Worm (Caenorhabditis elegans) whole organism, young adult: ENCODE data around the gene R02F11.2.

ENCODE experiments used
- B0261.1 ChIP-seq: sonication (generic microtip); optimal IDR thresholded peaks from 2 replicates; lab custom pipeline; 2016; ENCODE audit warnings: mild to moderate bottlenecking, missing genetic modification characterization, moderate library complexity, missing compliant biosample characterization
- F22D6.2 ChIP-seq: sonication (generic microtip); optimal IDR thresholded peaks from 2 replicates; lab custom pipeline; 2016; ENCODE audit warnings: mild to moderate bottlenecking, missing genetic modification characterization, missing compliant biosample characterization
- F39B2.1 ChIP-seq: fragments of 200-800 bp; sonication (Bioruptor generic); IDR thresholded peaks from 2 replicates; pipeline ENCODE4 v1.3.6; 2022; ENCODE audit warnings: missing genetic modification reagents, missing genetic modification characterization, missing compliant biosample characterization
- F57A8.1 ChIP-seq: fragments of 200-800 bp; sonication (Bioruptor generic); optimal IDR thresholded peaks from 2 replicates; lab custom pipeline; 2018; ENCODE audit warnings: mild to moderate bottlenecking, missing genetic modification characterization, moderate library complexity, missing compliant biosample characterization
- Y53F4B.3 ChIP-seq: fragments of 200-800 bp; sonication (Bioruptor generic); IDR thresholded peaks from 2 replicates; pipeline ENCODE4 v1.3.6; 2022; ENCODE audit warnings: missing genetic modification reagents, missing genetic modification characterization, missing compliant biosample characterization
- bed-1 ChIP-seq: fragments of 200-800 bp; sonication (Bioruptor generic); IDR thresholded peaks from 2 replicates; pipeline ENCODE4 v1.3.6; 2022; ENCODE audit warnings: missing genetic modification reagents, missing genetic modification characterization, missing compliant biosample characterization
- bed-2 ChIP-seq: fragments of 200-800 bp; sonication (Bioruptor generic); IDR thresholded peaks from 2 replicates; pipeline ENCODE4 v1.3.6; 2022; ENCODE audit warnings: missing genetic modification reagents, missing genetic modification characterization, missing compliant biosample characterization
- cebp-2 ChIP-seq: fragments of 200-800 bp; sonication (Bioruptor generic); IDR thresholded peaks from 2 replicates; pipeline ENCODE4 v1.3.6; 2022; ENCODE audit warnings: missing genetic modification characterization, missing compliant biosample characterization
- ceh-100 ChIP-seq: fragments of 200-800 bp; sonication (Bioruptor generic); IDR thresholded peaks from 2 replicates; pipeline ENCODE4 v1.3.6; 2022; ENCODE audit warnings: missing genetic modification reagents, missing genetic modification characterization, missing compliant biosample characterization
- ceh-27 ChIP-seq: fragments of 200-800 bp; sonication (Bioruptor generic); optimal IDR thresholded peaks from 2 replicates; lab custom pipeline; 2018; ENCODE audit warnings: mild to moderate bottlenecking, missing genetic modification characterization, moderate library complexity, missing compliant biosample characterization
- ceh-40 ChIP-seq: fragments of 200-800 bp; sonication (Bioruptor generic); IDR thresholded peaks from 2 replicates; pipeline ENCODE4 v1.3.6; 2022; ENCODE audit warnings: missing genetic modification characterization, missing compliant biosample characterization
- ceh-79 ChIP-seq: sonication (generic microtip); optimal IDR thresholded peaks from 2 replicates; lab custom pipeline; 2017; ENCODE audit warnings: mild to moderate bottlenecking, missing genetic modification characterization, missing compliant biosample characterization
- ceh-91 ChIP-seq: fragments of 200-800 bp; sonication (Bioruptor generic); IDR thresholded peaks from 2 replicates; pipeline ENCODE4 v1.3.6; 2022; ENCODE audit warnings: missing genetic modification reagents, missing genetic modification characterization, missing compliant biosample characterization
- die-1 ChIP-seq: sonication (generic microtip); optimal IDR thresholded peaks from 2 replicates; lab custom pipeline; 2016; ENCODE audit warnings: missing genotype, mild to moderate bottlenecking, missing genetic modification characterization, missing compliant biosample characterization
- hmg-1.2 ChIP-seq: fragments of 200-800 bp; sonication (Bioruptor generic); IDR thresholded peaks from 2 replicates; pipeline ENCODE4 v1.3.6; 2022; ENCODE audit warnings: missing genetic modification reagents, missing genetic modification characterization, missing compliant biosample characterization
- hmg-20 ChIP-seq: fragments of 200-800 bp; sonication (Bioruptor generic); IDR thresholded peaks from 2 replicates; pipeline ENCODE4 v1.3.6; 2022; ENCODE audit warnings: missing genetic modification reagents, missing genetic modification characterization, missing compliant biosample characterization
- hrde-1 ChIP-seq: sonication (generic microtip); optimal IDR thresholded peaks from 2 replicates; lab custom pipeline; 2016; ENCODE audit warnings: missing genetic modification characterization, mild to moderate bottlenecking, missing compliant biosample characterization, moderate library complexity, missing genotype, missing genetic modification reagents, borderline replicate concordance
- hsf-1 ChIP-seq: fragments of 200-800 bp; sonication (Bioruptor generic); IDR thresholded peaks from 2 replicates; pipeline ENCODE4 v1.3.6; 2022; ENCODE audit warnings: missing genetic modification reagents, missing genetic modification characterization, missing compliant biosample characterization
- lin-26 ChIP-seq: fragments of 200-800 bp; sonication (Bioruptor generic); IDR thresholded peaks from 2 replicates; pipeline ENCODE4 v1.3.6; 2022; ENCODE audit warnings: missing genetic modification reagents, missing genetic modification characterization, missing compliant biosample characterization
- lin-40 ChIP-seq: sonication (generic microtip); optimal IDR thresholded peaks from 2 replicates; lab custom pipeline; 2016; ENCODE audit warnings: missing genetic modification characterization, mild to moderate bottlenecking, missing compliant biosample characterization, missing genotype, missing genetic modification reagents
- madf-3 ChIP-seq: fragments of 200-800 bp; sonication (Bioruptor generic); IDR thresholded peaks from 2 replicates; pipeline ENCODE4 v1.3.6; 2022; ENCODE audit warnings: missing genetic modification reagents, missing genetic modification characterization, missing compliant biosample characterization
- madf-6 ChIP-seq: fragments of 200-800 bp; sonication (Bioruptor generic); IDR thresholded peaks from 2 replicates; pipeline ENCODE4 v1.3.6; 2022; ENCODE audit warnings: missing genetic modification reagents, missing genetic modification characterization, missing compliant biosample characterization
- mcd-1 ChIP-seq: fragments of 200-800 bp; sonication (Bioruptor generic); IDR thresholded peaks from 2 replicates; pipeline ENCODE4 v1.3.6; 2022; ENCODE audit warnings: missing genetic modification reagents, missing genetic modification characterization, missing compliant biosample characterization
- nhr-179 ChIP-seq: sonication (generic microtip); optimal IDR thresholded peaks from 2 replicates; lab custom pipeline; 2016; ENCODE audit warnings: mild to moderate bottlenecking, missing genetic modification characterization, missing compliant biosample characterization
- nhr-80 ChIP-seq: sonication (generic microtip); optimal IDR thresholded peaks from 2 replicates; lab custom pipeline; 2016; ENCODE audit warnings: missing genetic modification characterization, missing compliant biosample characterization
- pha-4 ChIP-seq: fragments of 150-350 bp; sonication (generic microtip); optimal IDR thresholded peaks from 2 replicates; lab custom pipeline; 2014; ENCODE audit warnings: missing biosample characterization, missing genetic modification reagents, missing genetic modification characterization
- snpc-1.1 ChIP-seq: sonication (generic microtip); optimal IDR thresholded peaks from 2 replicates; lab custom pipeline; 2017; ENCODE audit warnings: missing genetic modification characterization, mild to moderate bottlenecking, missing compliant biosample characterization, antibody characterized with exemption, moderate library complexity, missing genotype, missing genetic modification reagents; ENCODE audit not compliant: insufficient read depth
- snpc-1.3 ChIP-seq: sonication (generic microtip); optimal IDR thresholded peaks from 2 replicates; lab custom pipeline; 2017; ENCODE audit warnings: missing genetic modification characterization, mild to moderate bottlenecking, missing compliant biosample characterization, antibody characterized with exemption, moderate library complexity, missing genotype, missing genetic modification reagents; ENCODE audit not compliant: insufficient read depth
- snpc-3.4 ChIP-seq: sonication (generic microtip); optimal IDR thresholded peaks from 2 replicates; lab custom pipeline; 2017; ENCODE audit warnings: missing genetic modification characterization, mild to moderate bottlenecking, missing compliant biosample characterization, antibody characterized with exemption, moderate library complexity, missing genotype, missing genetic modification reagents
- tlf-1 ChIP-seq: fragments of 200-800 bp; sonication (Bioruptor generic); optimal IDR thresholded peaks from 2 replicates; lab custom pipeline; 2018; ENCODE audit warnings: mild to moderate bottlenecking, missing genetic modification characterization, missing compliant biosample characterization
- unc-130 ChIP-seq: sonication (generic microtip); optimal IDR thresholded peaks from 2 replicates; lab custom pipeline; 2016; ENCODE audit warnings: missing genetic modification reagents, missing genetic modification characterization, missing compliant biosample characterization
- unc-62 ChIP-seq: fragments of 150-350 bp; optimal IDR thresholded peaks from 2 replicates; lab custom pipeline; 2014; ENCODE audit warnings: missing biosample characterization, missing genetic modification reagents, missing genetic modification characterization
- zfh-2 ChIP-seq: fragments of 200-800 bp; sonication (Bioruptor generic); conservative IDR thresholded peaks from 2 replicates; pipeline ENCODE4 v1.3.6; 2022; ENCODE audit warnings: missing genetic modification reagents, missing genetic modification characterization, missing compliant biosample characterization
- ztf-25 ChIP-seq: fragments of 200-800 bp; sonication (Bioruptor generic); IDR thresholded peaks from 2 replicates; pipeline ENCODE4 v1.3.6; 2022; ENCODE audit warnings: missing genetic modification reagents, missing genetic modification characterization, missing compliant biosample characterization
- ztf-6 ChIP-seq: fragments of 200-800 bp; sonication (Bioruptor generic); IDR thresholded peaks from 2 replicates; pipeline ENCODE4 v1.3.6; 2022; ENCODE audit warnings: missing genetic modification reagents, missing genetic modification characterization, missing compliant biosample characterization

R02F11.2 gene

ce11 chrV:4790368-4790767, 4.0 kb upstream of the R02F11.2 start, which contains the start of gene R02F11.12:
Gene R02F11.12, plus strand, starts transcription at chrV:4790668.
- TF ChIP-seq mcd-1 (GFP tag; lab: Robert Waterston, UW) (no peak), cebp-2 (no peak), F22D6.2 (no peak), B0261.1 (tag; lab: Kevin White, UChicago) (no peak), ztf-25 (GFP tag; lab: Robert Waterston, UW) (no peak), pha-4 (tag; lab: Kevin White, UChicago) (no peak), lin-26 (no peak), ceh-100 (GFP tag; lab: Robert Waterston, UW) (no peak), snpc-1.1 (no peak), tlf-1 (GFP tag; lab: Kevin White, UChicago) (no peak), F57A8.1 (no peak), nhr-179 (no peak), bed-2 (GFP tag; lab: Robert Waterston, UW) (no peak), ceh-79 (no peak), die-1 (tag; lab: Kevin White, UChicago) (no peak), hrde-1 (tag; lab: Kevin White, UChicago) (no peak), ceh-40 (GFP tag; lab: Robert Waterston, UW) (no peak)

- TF ChIP-seq madf-6 (no peak), ceh-27 (GFP tag; lab: Kevin White, UChicago) (no peak), unc-130 (GFP tag; lab: Kevin White, UChicago) (no peak), hmg-20 (no peak), ceh-91 (no peak), snpc-1.3 (tag; lab: Kevin White, UChicago) (no peak), F22D6.2 (no peak), bed-1 (GFP tag; lab: Robert Waterston, UW) (no peak), ztf-6 (no peak), hmg-1.2 (GFP tag; lab: Robert Waterston, UW) (no peak), B0261.1 (tag; lab: Kevin White, UChicago) (no peak), lin-40 (tag; lab: Kevin White, UChicago) (no peak), unc-62 (GFP tag; lab: Kevin White, UChicago) (no peak), snpc-3.4 (no peak), madf-3 (no peak), nhr-80 (tag; lab: Kevin White, UChicago) (no peak), F39B2.1 (GFP tag; lab: Robert Waterston, UW) (no peak)
Measured at ce11 chrV:4791569-4791968, 2.8 kb upstream of the R02F11.2 start, which contains the start of gene R02F11.11. Gene R02F11.11, plus strand, starts transcription at chrV:4791869.

- no peak for TF ChIP-seq Y53F4B.3
- 0 out of 2 replicates have a peak, but pooled peaks have one; percentile 22 for TF ChIP-seq hsf-1 (GFP tag; lab: Robert Waterston, UW)
Measured at ce11 chrV:4800794-4801193, 6.4 kb downstream of the R02F11.2 start, which contains the start of gene R02F11.1. Gene R02F11.1, plus strand, starts transcription at chrV:4801094.

DNA sequence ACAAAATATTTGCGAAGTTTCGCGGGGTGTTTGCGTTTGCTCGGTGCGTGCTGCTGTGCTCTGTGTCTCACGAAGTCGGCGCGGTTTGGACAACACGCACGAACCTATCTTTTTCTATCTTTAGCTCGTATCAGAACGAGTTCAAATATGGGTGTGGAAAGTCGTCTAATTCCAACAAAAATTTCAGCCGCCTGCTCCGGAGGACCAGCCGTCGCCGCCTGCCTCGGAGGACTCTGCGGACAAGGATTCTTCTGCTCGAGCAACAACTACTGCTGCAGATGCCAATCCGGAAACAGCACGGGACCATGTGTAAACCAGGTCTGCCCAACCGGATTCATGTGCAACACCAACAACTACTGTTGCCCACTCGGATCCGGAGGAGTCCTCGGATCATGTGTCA, 7.5 kb downstream of the R02F11.2 start:
- TF ChIP-seq ztf-25 (GFP tag; lab: Robert Waterston, UW): 0 out of 2 replicates have a peak, but pooled peaks have one; percentile 10
- TF ChIP-seq pha-4 (tag; lab: Kevin White, UChicago): no peak
- peak; percentile 71 for TF ChIP-seq zfh-2 (GFP tag; lab: Robert Waterston, UW)
